Worm (Caenorhabditis elegans) whole organism, L2 larva: ENCODE results near the gene clec-3.

Experiments used
- Y55F3AM.14 ChIP-seq: fragments of 200-800 bp; sonication (Bioruptor generic); optimal IDR thresholded peaks from 2 replicates; lab custom pipeline; 2018; ENCODE audit warnings: mild to moderate bottlenecking, missing genetic modification characterization, missing compliant biosample characterization
- ceh-82 ChIP-seq: fragments of 150-350 bp; optimal IDR thresholded peaks from 2 replicates; lab custom pipeline; 2014; ENCODE audit warnings: missing biosample characterization, missing genetic modification characterization
- dmd-4 ChIP-seq: sonication (generic microtip); optimal IDR thresholded peaks from 2 replicates; lab custom pipeline; 2017; ENCODE audit warnings: missing biosample characterization, missing genetic modification characterization
- fos-1 ChIP-seq: fragments of 150-350 bp; optimal IDR thresholded peaks from 2 replicates; lab custom pipeline; 2014; ENCODE audit warnings: missing biosample characterization, missing genetic modification characterization
- lsy-2 ChIP-seq, 2 experiments: fragments of 150-350 bp in 1 of 2; sonication (generic microtip) in 1 of 2; optimal IDR thresholded peaks; 2 replicates each; lab custom pipeline; 2014 to 2017; ENCODE audit warnings: missing biosample characterization in 2 of 2, missing genetic modification characterization in 2 of 2
- mdl-1 ChIP-seq, 2 experiments: fragments of 150-350 bp in 1 of 2; sonication (generic microtip) in 1 of 2; optimal IDR thresholded peaks; 2 replicates each; lab custom pipeline; 2017; ENCODE audit warnings: missing biosample characterization in 2 of 2, missing genetic modification characterization in 2 of 2
- skn-1 ChIP-seq: sonication (generic microtip); optimal IDR thresholded peaks from 2 replicates; lab custom pipeline; 2017; ENCODE audit warnings: missing biosample characterization, missing genetic modification characterization
- snpc-4 ChIP-seq: fragments of 150-350 bp; optimal IDR thresholded peaks from 2 replicates; lab custom pipeline; 2014; ENCODE audit warnings: missing biosample characterization, missing genetic modification characterization
- ztf-1 ChIP-seq: fragments of 200-800 bp; sonication (Bioruptor generic); conservative IDR thresholded peaks from 2 replicates; pipeline ENCODE4 v1.3.6; 2022; ENCODE audit warnings: missing genetic modification characterization, missing compliant biosample characterization

- TF ChIP-seq skn-1 (tag; lab: Kevin White, UChicago) (no peak), dmd-4 (no peak), snpc-4 (tag; lab: Kevin White, UChicago) (no peak), ztf-1 (no peak), fos-1 (tag; lab: Kevin White, UChicago) (no peak), ceh-82 (tag; lab: Kevin White, UChicago) (no peak), lsy-2 (tag; optimal IDR thresholded peaks at IDR 0.05; lab: Kevin White, UChicago) (no peak), Y55F3AM.14 (no peak), mdl-1 (tag; optimal IDR thresholded peaks at IDR 0.05; lab: Kevin White, UChicago) (no peak)
Measured at ce11 chrII:3063984-3064383, 44.3 kb upstream of the clec-3 start.
